Worm (Caenorhabditis elegans) whole organism, young adult: ENCODE data around the gene scd-1.

ENCODE experiments used
- B0019.2 ChIP-seq: fragments of 200-800 bp; sonication (Bioruptor generic); conservative IDR thresholded peaks from 2 replicates; pipeline ENCODE4 v1.3.6; 2022; ENCODE audit warnings: missing genetic modification reagents, missing genetic modification characterization, missing compliant biosample characterization
- C06A6.2 ChIP-seq: fragments of 200-800 bp; sonication (Bioruptor generic); conservative IDR thresholded peaks from 2 replicates; pipeline ENCODE4 v1.3.6; 2022; ENCODE audit warnings: missing genetic modification characterization, missing compliant biosample characterization
- F10E7.11 ChIP-seq: sonication (generic microtip); optimal IDR thresholded peaks from 2 replicates; lab custom pipeline; 2017; ENCODE audit warnings: mild to moderate bottlenecking, missing genetic modification characterization, moderate library complexity, missing compliant biosample characterization
- F23B12.7 ChIP-seq: sonication (generic microtip); optimal IDR thresholded peaks from 2 replicates; lab custom pipeline; 2017; ENCODE audit warnings: missing genetic modification characterization, mild to moderate bottlenecking, missing compliant biosample characterization, antibody characterized with exemption, moderate library complexity; ENCODE audit not compliant: insufficient read depth
- F57A8.1 ChIP-seq: fragments of 200-800 bp; sonication (Bioruptor generic); optimal IDR thresholded peaks from 2 replicates; lab custom pipeline; 2018; ENCODE audit warnings: mild to moderate bottlenecking, missing genetic modification characterization, moderate library complexity, missing compliant biosample characterization
- K12H6.12 ChIP-seq: fragments of 200-800 bp; sonication (Bioruptor generic); optimal IDR thresholded peaks from 2 replicates; lab custom pipeline; 2018; ENCODE audit warnings: mild to moderate bottlenecking, missing genetic modification characterization, missing compliant biosample characterization
- Y56A3A.18 ChIP-seq: fragments of 200-800 bp; sonication (Bioruptor generic); IDR thresholded peaks from 2 replicates; pipeline ENCODE4 v1.3.6; 2022; ENCODE audit warnings: missing genetic modification reagents, missing genetic modification characterization, missing compliant biosample characterization
- Y67H2A.10 ChIP-seq: fragments of 200-800 bp; sonication (Bioruptor generic); conservative IDR thresholded peaks from 2 replicates; pipeline ENCODE4 v1.3.6; 2022; ENCODE audit warnings: missing genetic modification reagents, missing genetic modification characterization, missing compliant biosample characterization
- aptf-3 ChIP-seq: fragments of 200-800 bp; sonication (Bioruptor generic); IDR thresholded peaks from 2 replicates; pipeline ENCODE4 v1.3.6; 2022; ENCODE audit warnings: missing genetic modification characterization, missing compliant biosample characterization
- atf-7 ChIP-seq: sonication (generic microtip); optimal IDR thresholded peaks from 2 replicates; lab custom pipeline; 2017; ENCODE audit warnings: mild to moderate bottlenecking, missing genetic modification characterization, missing compliant biosample characterization
- attf-5 ChIP-seq: fragments of 200-800 bp; sonication (Bioruptor generic); optimal IDR thresholded peaks from 2 replicates; lab custom pipeline; 2018; ENCODE audit warnings: mild to moderate bottlenecking, missing genetic modification characterization, missing compliant biosample characterization
- bed-2 ChIP-seq: fragments of 200-800 bp; sonication (Bioruptor generic); IDR thresholded peaks from 2 replicates; pipeline ENCODE4 v1.3.6; 2022; ENCODE audit warnings: missing genetic modification reagents, missing genetic modification characterization, missing compliant biosample characterization
- ceh-58 ChIP-seq: fragments of 200-800 bp; sonication (Bioruptor generic); IDR thresholded peaks from 2 replicates; pipeline ENCODE4 v1.3.6; 2022; ENCODE audit warnings: missing genetic modification characterization, missing compliant biosample characterization
- ceh-91 ChIP-seq: fragments of 200-800 bp; sonication (Bioruptor generic); IDR thresholded peaks from 2 replicates; pipeline ENCODE4 v1.3.6; 2022; ENCODE audit warnings: missing genetic modification reagents, missing genetic modification characterization, missing compliant biosample characterization
- dox-1 ChIP-seq: fragments of 200-800 bp; sonication (Bioruptor generic); IDR thresholded peaks from 2 replicates; pipeline ENCODE4 v1.3.6; 2022; ENCODE audit warnings: missing genetic modification reagents, missing genetic modification characterization, missing compliant biosample characterization
- dpff-1 ChIP-seq: sonication (generic microtip); optimal IDR thresholded peaks from 2 replicates; lab custom pipeline; 2017; ENCODE audit warnings: mild to moderate bottlenecking, missing genetic modification characterization, missing compliant biosample characterization
- dpl-1 ChIP-seq: fragments of 150-350 bp; optimal IDR thresholded peaks from 2 replicates; lab custom pipeline; 2014; ENCODE audit warnings: missing biosample characterization, missing genetic modification reagents, missing genetic modification characterization
- efl-1 ChIP-seq: fragments of 150-350 bp; optimal IDR thresholded peaks from 2 replicates; lab custom pipeline; 2014; ENCODE audit warnings: missing biosample characterization, missing genetic modification reagents, missing genetic modification characterization
- ekl-4 ChIP-seq: fragments of 200-800 bp; sonication (Bioruptor generic); IDR thresholded peaks from 2 replicates; pipeline ENCODE4 v1.3.6; 2022; ENCODE audit warnings: missing genetic modification reagents, missing genetic modification characterization, missing compliant biosample characterization
- fkh-3 ChIP-seq: sonication (generic microtip); optimal IDR thresholded peaks from 2 replicates; lab custom pipeline; 2016; ENCODE audit warnings: mild to moderate bottlenecking, missing genetic modification characterization, missing compliant biosample characterization
- hlh-26 ChIP-seq: fragments of 200-800 bp; sonication (Bioruptor generic); conservative IDR thresholded peaks from 2 replicates; pipeline ENCODE4 v1.3.6; 2022; ENCODE audit warnings: missing genetic modification reagents, missing genetic modification characterization, missing compliant biosample characterization
- hmg-1.2 ChIP-seq: fragments of 200-800 bp; sonication (Bioruptor generic); IDR thresholded peaks from 2 replicates; pipeline ENCODE4 v1.3.6; 2022; ENCODE audit warnings: missing genetic modification reagents, missing genetic modification characterization, missing compliant biosample characterization
- hmg-20 ChIP-seq: fragments of 200-800 bp; sonication (Bioruptor generic); IDR thresholded peaks from 2 replicates; pipeline ENCODE4 v1.3.6; 2022; ENCODE audit warnings: missing genetic modification reagents, missing genetic modification characterization, missing compliant biosample characterization
- hrde-1 ChIP-seq: sonication (generic microtip); optimal IDR thresholded peaks from 2 replicates; lab custom pipeline; 2016; ENCODE audit warnings: missing genetic modification characterization, mild to moderate bottlenecking, missing compliant biosample characterization, moderate library complexity, missing genotype, missing genetic modification reagents, borderline replicate concordance
- let-526 ChIP-seq: fragments of 200-800 bp; sonication (Bioruptor generic); IDR thresholded peaks from 2 replicates; pipeline ENCODE4 v1.3.6; 2022; ENCODE audit warnings: missing genetic modification reagents, missing genetic modification characterization, missing compliant biosample characterization
- lin-26 ChIP-seq: fragments of 200-800 bp; sonication (Bioruptor generic); IDR thresholded peaks from 2 replicates; pipeline ENCODE4 v1.3.6; 2022; ENCODE audit warnings: missing genetic modification reagents, missing genetic modification characterization, missing compliant biosample characterization
- lsl-1 ChIP-seq: fragments of 200-800 bp; sonication (Bioruptor generic); optimal IDR thresholded peaks from 2 replicates; lab custom pipeline; 2018; ENCODE audit warnings: mild to moderate bottlenecking, missing genetic modification characterization, moderate library complexity, missing compliant biosample characterization
- madf-10 ChIP-seq: sonication (generic microtip); optimal IDR thresholded peaks from 2 replicates; lab custom pipeline; 2016; ENCODE audit warnings: mild to moderate bottlenecking, missing genetic modification characterization, missing compliant biosample characterization
- madf-6 ChIP-seq: fragments of 200-800 bp; sonication (Bioruptor generic); IDR thresholded peaks from 2 replicates; pipeline ENCODE4 v1.3.6; 2022; ENCODE audit warnings: missing genetic modification reagents, missing genetic modification characterization, missing compliant biosample characterization
- mel-28 ChIP-seq: sonication (generic microtip); optimal IDR thresholded peaks from 2 replicates; lab custom pipeline; 2016; ENCODE audit warnings: borderline replicate concordance, mild to moderate bottlenecking, missing genetic modification characterization, missing compliant biosample characterization
- nfya-1 ChIP-seq: sonication (generic microtip); optimal IDR thresholded peaks from 2 replicates; lab custom pipeline; 2017; ENCODE audit warnings: antibody characterized with exemption, missing compliant biosample characterization, missing genetic modification characterization, borderline replicate concordance; ENCODE audit not compliant: insufficient read depth
- nhr-120 ChIP-seq: fragments of 200-800 bp; sonication (Bioruptor generic); IDR thresholded peaks from 2 replicates; pipeline ENCODE4 v1.3.6; 2022; ENCODE audit warnings: missing genetic modification characterization, missing compliant biosample characterization
- nhr-179 ChIP-seq: sonication (generic microtip); optimal IDR thresholded peaks from 2 replicates; lab custom pipeline; 2016; ENCODE audit warnings: mild to moderate bottlenecking, missing genetic modification characterization, missing compliant biosample characterization
- nhr-80 ChIP-seq: sonication (generic microtip); optimal IDR thresholded peaks from 2 replicates; lab custom pipeline; 2016; ENCODE audit warnings: missing genetic modification characterization, missing compliant biosample characterization
- nhr-90 ChIP-seq: sonication (generic microtip); optimal IDR thresholded peaks from 2 replicates; lab custom pipeline; 2016; ENCODE audit warnings: missing genotype, mild to moderate bottlenecking, missing genetic modification characterization, missing compliant biosample characterization
- pbrm-1 ChIP-seq: fragments of 200-800 bp; sonication (Bioruptor generic); IDR thresholded peaks from 2 replicates; pipeline ENCODE4 v1.3.6; 2022; ENCODE audit warnings: missing genetic modification reagents, missing genetic modification characterization, missing compliant biosample characterization
- pha-4 ChIP-seq: fragments of 150-350 bp; sonication (generic microtip); optimal IDR thresholded peaks from 2 replicates; lab custom pipeline; 2014; ENCODE audit warnings: missing biosample characterization, missing genetic modification reagents, missing genetic modification characterization
- rcor-1 ChIP-seq: fragments of 200-800 bp; sonication (Bioruptor generic); IDR thresholded peaks from 2 replicates; pipeline ENCODE4 v1.3.6; 2022; ENCODE audit warnings: missing genetic modification reagents, missing genetic modification characterization, missing compliant biosample characterization
- sea-2 ChIP-seq: fragments of 200-800 bp; sonication (Bioruptor generic); IDR thresholded peaks from 2 replicates; pipeline ENCODE4 v1.3.6; 2022; ENCODE audit warnings: missing genetic modification characterization, missing compliant biosample characterization
- snpc-1.3 ChIP-seq: sonication (generic microtip); optimal IDR thresholded peaks from 2 replicates; lab custom pipeline; 2017; ENCODE audit warnings: missing genetic modification characterization, mild to moderate bottlenecking, missing compliant biosample characterization, antibody characterized with exemption, moderate library complexity, missing genotype, missing genetic modification reagents; ENCODE audit not compliant: insufficient read depth
- snpc-3.4 ChIP-seq: sonication (generic microtip); optimal IDR thresholded peaks from 2 replicates; lab custom pipeline; 2017; ENCODE audit warnings: missing genetic modification characterization, mild to moderate bottlenecking, missing compliant biosample characterization, antibody characterized with exemption, moderate library complexity, missing genotype, missing genetic modification reagents
- unc-62 ChIP-seq: fragments of 150-350 bp; optimal IDR thresholded peaks from 2 replicates; lab custom pipeline; 2014; ENCODE audit warnings: missing biosample characterization, missing genetic modification reagents, missing genetic modification characterization
- zfh-2 ChIP-seq: fragments of 200-800 bp; sonication (Bioruptor generic); conservative IDR thresholded peaks from 2 replicates; pipeline ENCODE4 v1.3.6; 2022; ENCODE audit warnings: missing genetic modification reagents, missing genetic modification characterization, missing compliant biosample characterization
- ztf-18 ChIP-seq: sonication (generic microtip); optimal IDR thresholded peaks from 2 replicates; lab custom pipeline; 2016; ENCODE audit warnings: missing genotype, mild to moderate bottlenecking, missing genetic modification characterization, missing compliant biosample characterization
- ztf-25 ChIP-seq: fragments of 200-800 bp; sonication (Bioruptor generic); IDR thresholded peaks from 2 replicates; pipeline ENCODE4 v1.3.6; 2022; ENCODE audit warnings: missing genetic modification reagents, missing genetic modification characterization, missing compliant biosample characterization
- ztf-26 ChIP-seq: sonication (generic microtip); optimal IDR thresholded peaks from 2 replicates; lab custom pipeline; 2017; ENCODE audit warnings: missing genetic modification characterization, missing compliant biosample characterization
- ztf-6 ChIP-seq: fragments of 200-800 bp; sonication (Bioruptor generic); IDR thresholded peaks from 2 replicates; pipeline ENCODE4 v1.3.6; 2022; ENCODE audit warnings: missing genetic modification reagents, missing genetic modification characterization, missing compliant biosample characterization

Gene scd-1

DNA sequence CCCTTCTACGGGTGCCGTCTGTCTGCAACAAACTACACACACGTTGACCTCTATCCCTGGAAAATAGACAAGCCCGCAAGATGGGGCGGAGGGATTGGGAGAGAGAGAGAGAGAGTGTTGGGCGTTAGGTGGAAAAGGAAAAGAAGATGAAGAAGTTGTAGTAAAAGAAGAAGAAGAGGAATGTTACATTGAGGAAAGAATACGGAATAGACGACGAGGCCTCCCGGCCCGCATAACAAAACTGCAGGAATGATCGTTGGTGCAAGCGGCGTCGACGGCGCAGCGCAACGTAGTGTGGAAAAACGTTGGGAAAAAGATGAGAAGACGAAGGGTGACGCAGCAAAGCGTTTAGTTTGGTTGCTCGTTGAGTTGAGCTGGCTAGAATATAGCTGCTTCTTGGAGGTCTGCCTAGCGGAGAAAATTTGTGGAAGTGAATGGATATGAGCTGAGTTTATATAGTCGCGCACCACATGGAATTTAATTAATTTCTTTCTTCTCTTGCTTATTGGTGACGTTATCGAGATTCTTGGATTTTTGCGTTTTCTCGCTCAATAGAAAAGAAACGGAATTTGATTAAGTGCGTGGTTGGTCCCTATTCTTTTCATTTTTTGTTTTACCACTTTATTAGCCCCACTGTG is 15.3 kb downstream of the scd-1 start (continued):
- no peak for TF ChIP-seq F23B12.7 (tag; lab: Kevin White, UChicago)
- no peak for TF ChIP-seq sea-2 (GFP tag; lab: Robert Waterston, UW)
- no peak for TF ChIP-seq nhr-80 (tag; lab: Kevin White, UChicago)
- no peak for TF ChIP-seq F10E7.11 (tag; lab: Kevin White, UChicago)
- peak; percentile 25; the same call in 1 of the 2 replicates for TF ChIP-seq dox-1 (GFP tag; lab: Robert Waterston, UW)
- TF ChIP-seq hrde-1 (tag; lab: Kevin White, UChicago) = no peak
- TF ChIP-seq madf-6 (GFP tag; lab: Robert Waterston, UW) = no peak
- TF ChIP-seq nfya-1 = no peak
- no peak for TF ChIP-seq lsl-1 (GFP tag; lab: Kevin White, UChicago)
- TF ChIP-seq K12H6.12 (tag; lab: Kevin White, UChicago) = peak; percentile 28
- TF ChIP-seq rcor-1 (GFP tag; lab: Robert Waterston, UW) = no peak
- no peak for TF ChIP-seq atf-7
- no peak for TF ChIP-seq snpc-3.4
- peak; percentile 34; the same call in 1 of the 2 replicates for TF ChIP-seq hmg-1.2 (GFP tag; lab: Robert Waterston, UW)
- no peak for TF ChIP-seq pbrm-1 (GFP tag; lab: Robert Waterston, UW)
- no peak for TF ChIP-seq ztf-18
- TF ChIP-seq unc-62 (GFP tag; lab: Kevin White, UChicago) = no peak
- no peak for TF ChIP-seq snpc-1.3
- TF ChIP-seq ztf-26 (tag; lab: Kevin White, UChicago) = no peak
- no peak for TF ChIP-seq Y56A3A.18 (GFP tag; lab: Robert Waterston, UW)
- TF ChIP-seq fkh-3 (tag; lab: Kevin White, UChicago) = no peak
- no peak for TF ChIP-seq hlh-26 (GFP tag; lab: Robert Waterston, UW)
- no peak for TF ChIP-seq dpff-1 (tag; lab: Kevin White, UChicago)
- no peak for TF ChIP-seq nhr-179
- TF ChIP-seq bed-2 (GFP tag; lab: Robert Waterston, UW) = no peak
- no peak for TF ChIP-seq lin-26 (GFP tag; lab: Robert Waterston, UW)
- no peak for TF ChIP-seq efl-1 (GFP tag; lab: Kevin White, UChicago)

DNA sequence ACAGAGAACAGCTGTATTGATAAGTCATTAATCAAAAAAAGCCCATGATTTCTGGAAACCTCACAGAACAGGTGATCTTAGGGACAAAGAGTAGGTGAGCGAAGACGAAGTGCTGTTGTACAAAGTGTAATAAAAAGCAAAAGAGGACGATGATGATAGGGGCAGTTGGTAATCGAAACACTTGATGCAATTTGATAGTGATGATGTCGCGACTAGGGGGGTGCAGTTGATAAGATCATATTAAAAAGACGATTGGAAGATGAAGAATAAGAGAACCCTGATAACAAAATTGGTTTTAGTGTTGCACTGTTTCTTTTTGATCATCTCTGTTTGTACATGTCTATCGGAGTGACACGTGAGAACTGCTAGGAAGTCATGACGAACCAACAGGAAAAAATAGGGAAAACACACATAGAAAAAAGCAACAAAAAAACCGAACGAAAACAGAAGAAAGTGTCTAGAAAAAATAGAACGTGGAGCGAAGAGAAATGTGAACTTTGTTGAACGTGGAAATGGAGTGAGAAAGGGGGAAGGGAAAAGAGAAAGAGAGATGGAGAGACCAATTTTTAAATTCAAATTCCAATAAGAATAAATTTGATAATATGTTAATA is 16.1 kb downstream of the scd-1 start:
- TF ChIP-seq attf-5 (GFP tag; lab: Kevin White, UChicago) (no peak), dpl-1 (no peak), nhr-120 (GFP tag; lab: Robert Waterston, UW) (no peak), hmg-20 (no peak), let-526 (GFP tag; lab: Robert Waterston, UW) (no peak), C06A6.2 (no peak), Y67H2A.10 (no peak), ztf-18 (no peak), nfya-1 (no peak), fkh-3 (tag; lab: Kevin White, UChicago) (no peak), B0019.2 (GFP tag; lab: Robert Waterston, UW) (no peak), ceh-91 (GFP tag; lab: Robert Waterston, UW) (no peak), nhr-179 (no peak), pha-4 (tag; lab: Kevin White, UChicago) (no peak), aptf-3 (no peak), ceh-58 (GFP tag; lab: Robert Waterston, UW) (no peak), hmg-1.2 (GFP tag; lab: Robert Waterston, UW) (no peak), ekl-4 (GFP tag; lab: Robert Waterston, UW) (no peak), F57A8.1 (GFP tag; lab: Kevin White, UChicago) (no peak), nhr-90 (tag; lab: Kevin White, UChicago) (no peak), ztf-6 (GFP tag; lab: Robert Waterston, UW) (no peak), ztf-25 (GFP tag; lab: Robert Waterston, UW) (no peak), zfh-2 (GFP tag; lab: Robert Waterston, UW) (no peak), mel-28 (tag; lab: Kevin White, UChicago) (no peak), madf-10 (peak; percentile 17), atf-7 (peak; percentile 74)
